Fruit fly (Drosophila melanogaster) whole organism: ENCODE results near the gene Cyfip.
A peak's percentile ranks its signal among the peaks of the same experiment; 100 is the strongest.

Source experiments
- CG8478 ChIP-seq: fragments of >200 bp; optimal IDR thresholded peaks from 2 replicates; lab custom pipeline; 2018; ENCODE audit warnings: inconsistent platforms
- Dll ChIP-seq: fragments of >200 bp; optimal IDR thresholded peaks from 2 replicates; lab custom pipeline; 2017
- EcR ChIP-seq, 2 experiments: fragments of >200 bp; optimal IDR thresholded peaks; 2 replicates each; lab custom pipeline; 2017; ENCODE audit warnings: missing biosample characterization in 2 of 2, missing genetic modification characterization in 2 of 2, missing genetic modification reagents in 2 of 2
- pan ChIP-seq: fragments of >200 bp; optimal IDR thresholded peaks from 2 replicates; lab custom pipeline; 2017
- psq ChIP-seq: fragments of >200 bp; optimal IDR thresholded peaks from 2 replicates; lab custom pipeline; 2017
- usp ChIP-seq: fragments of >200 bp; optimal IDR thresholded peaks from 2 replicates; lab custom pipeline; 2017; ENCODE audit warnings: missing biosample characterization, missing genetic modification characterization, mixed read lengths

Cyfip gene

DNA sequence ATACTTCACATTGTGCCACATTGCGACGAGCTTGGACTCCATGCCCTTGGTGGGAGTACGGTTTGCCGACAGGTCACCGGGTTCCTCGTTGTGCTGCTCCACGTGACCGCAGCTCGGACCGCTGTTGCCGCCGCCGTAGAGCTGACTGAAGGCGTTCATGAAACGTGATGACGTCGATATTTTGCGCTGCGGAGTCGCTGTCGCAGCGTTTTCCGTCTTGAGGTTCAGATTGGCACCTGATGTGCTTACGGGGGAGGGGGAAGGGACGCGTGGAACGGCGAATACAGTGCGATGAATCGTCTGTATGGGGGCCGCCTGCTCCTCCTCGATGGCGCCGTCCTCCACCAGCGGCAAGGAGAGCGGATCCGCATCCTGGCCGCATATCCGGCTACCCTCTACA lies 23.1 kb downstream of the Cyfip start:
- TF ChIP-seq CG8478 (lab: Kevin White, UChicago) (no peak), EcR (GFP tag; optimal IDR thresholded peaks at IDR 0.05; lab: Kevin White, UChicago) (no peak), usp (GFP tag; lab: Kevin White, UChicago) (no peak), psq (no peak)

DNA sequence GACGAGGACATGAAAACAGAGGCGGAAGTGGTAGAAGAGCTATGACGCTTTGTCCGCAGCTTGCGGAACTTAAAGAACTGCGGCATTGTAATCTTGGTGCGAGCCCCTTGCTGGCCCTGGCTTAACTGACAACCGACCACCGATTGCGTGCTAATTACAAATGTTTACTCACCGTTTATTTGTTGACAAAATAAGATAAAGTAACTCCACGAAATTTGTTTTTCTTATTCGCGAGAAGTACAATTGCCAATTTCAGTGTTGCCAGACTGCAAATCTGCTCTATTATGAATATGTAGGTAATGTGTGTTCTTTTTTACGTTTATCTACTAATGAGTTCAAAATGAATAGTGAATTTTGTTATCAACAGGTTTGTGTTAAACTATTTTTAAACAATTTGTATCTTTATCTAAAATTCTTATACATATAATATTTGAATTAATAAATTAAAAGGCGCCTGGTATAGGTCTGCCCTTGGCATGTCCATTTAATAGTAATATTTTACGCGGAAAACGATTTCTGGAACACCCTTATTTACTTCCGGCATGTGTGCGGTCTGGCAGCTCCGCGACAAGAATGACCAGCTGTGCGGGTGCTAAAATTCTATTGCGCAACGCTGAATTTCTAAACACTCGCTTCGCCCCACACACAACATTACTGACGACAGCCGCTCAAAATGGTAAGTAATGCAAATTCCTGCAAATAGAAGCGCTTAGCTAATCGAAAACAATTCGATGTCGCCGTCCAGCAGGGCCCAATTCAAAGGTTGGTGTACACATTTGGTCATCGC lies 23.8 kb downstream of the Cyfip start, which contains the start of the genes Atg4b and Hibch:
Gene Atg4b (minus strand): TSS at position 280 of the 787 bp plus-strand sequence.
Gene Hibch (plus strand): TSS at position 585 of the 787 bp plus-strand sequence.
- TF ChIP-seq CG8478 (lab: Kevin White, UChicago) (peak; percentile 60), Dll (lab: Kevin White, UChicago) (no peak)

DNA sequence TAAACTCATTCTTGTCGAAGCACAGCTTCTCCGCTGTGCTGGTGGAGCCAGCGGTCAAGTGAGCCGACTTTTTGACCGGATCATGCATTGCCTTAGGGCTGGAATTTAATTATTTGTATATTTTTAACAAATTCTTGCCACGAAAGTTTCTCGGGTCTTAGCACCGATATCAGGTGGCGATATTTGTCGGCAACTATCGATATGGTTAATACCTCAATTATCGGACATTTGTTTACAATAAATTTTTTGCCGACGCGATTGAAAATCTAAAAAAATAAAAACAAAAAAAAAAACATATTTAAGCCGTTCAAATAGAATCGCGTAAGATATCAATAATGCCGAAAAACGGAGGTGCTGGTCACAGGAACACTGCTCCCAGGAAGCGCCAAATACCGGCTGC lies 28.4 kb downstream of the Cyfip start, which contains the start of the genes Cog2 and Trax:
Gene Cog2 (minus strand): TSS at position 168 of the 400 bp plus-strand sequence.
Gene Trax (plus strand): TSS at position 203 of the 400 bp plus-strand sequence.
- TF ChIP-seq EcR (GFP tag; optimal IDR thresholded peaks at IDR 0.05; lab: Kevin White, UChicago) (no peak), pan (lab: Kevin White, UChicago) (no peak), Dll (lab: Kevin White, UChicago) (no peak), CG8478 (lab: Kevin White, UChicago) (no peak), usp (GFP tag; lab: Kevin White, UChicago) (no peak), psq (no peak)

DNA sequence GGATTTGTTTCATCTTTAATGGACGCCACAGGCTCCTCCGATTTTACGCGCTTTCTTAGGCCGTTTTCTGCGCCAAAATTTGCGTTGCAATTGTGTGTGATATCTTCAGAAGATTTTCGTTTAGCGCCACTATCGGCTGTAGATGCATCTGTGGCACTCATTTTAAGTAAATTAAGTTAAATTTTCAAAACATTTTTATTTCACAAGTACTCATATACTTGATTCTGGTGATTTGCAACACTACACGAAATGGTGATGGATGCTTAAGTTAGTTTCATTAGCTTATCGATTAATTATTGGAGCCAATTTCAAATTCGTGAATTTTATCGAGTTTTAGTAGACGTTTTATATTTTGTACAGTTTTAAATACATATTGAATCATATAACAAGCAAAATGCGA lies 30.5 kb downstream of the Cyfip start, which contains the start of gene CG6171:
Gene CG6171 (minus strand): TSS at position 250 of the 400 bp plus-strand sequence.
- no peak for TF ChIP-seq pan (lab: Kevin White, UChicago)
- no peak for TF ChIP-seq psq
- no peak for TF ChIP-seq Dll (lab: Kevin White, UChicago)
- no peak for TF ChIP-seq usp (GFP tag; lab: Kevin White, UChicago)
- no peak for TF ChIP-seq EcR (GFP tag; optimal IDR thresholded peaks at IDR 0.05; lab: Kevin White, UChicago)
- no peak for TF ChIP-seq CG8478 (lab: Kevin White, UChicago)

DNA sequence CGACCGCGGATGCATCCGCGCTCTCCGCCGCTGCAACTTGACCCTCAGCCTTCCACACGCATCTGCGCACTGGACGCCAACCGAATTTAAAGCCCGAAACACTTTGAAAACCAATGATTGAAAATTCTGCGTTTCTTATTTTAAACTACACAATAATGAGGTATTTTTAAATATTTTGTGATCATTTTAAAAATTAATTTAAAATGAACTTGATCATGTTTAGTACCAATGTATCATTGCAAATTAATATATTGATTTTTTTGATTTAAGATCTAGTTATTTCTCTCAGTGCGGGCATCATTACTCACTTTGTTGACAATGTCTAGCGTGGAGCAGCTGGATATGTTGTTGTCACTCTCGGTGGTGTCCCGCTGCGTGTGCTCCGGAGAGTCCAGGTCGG lies 33.8 kb downstream of the Cyfip start:
- TF ChIP-seq pan (lab: Kevin White, UChicago) (no peak), usp (GFP tag; lab: Kevin White, UChicago) (no peak), CG8478 (lab: Kevin White, UChicago) (no peak), psq (no peak), EcR (GFP tag; optimal IDR thresholded peaks at IDR 0.05; lab: Kevin White, UChicago) (no peak), Dll (lab: Kevin White, UChicago) (no peak)

DNA sequence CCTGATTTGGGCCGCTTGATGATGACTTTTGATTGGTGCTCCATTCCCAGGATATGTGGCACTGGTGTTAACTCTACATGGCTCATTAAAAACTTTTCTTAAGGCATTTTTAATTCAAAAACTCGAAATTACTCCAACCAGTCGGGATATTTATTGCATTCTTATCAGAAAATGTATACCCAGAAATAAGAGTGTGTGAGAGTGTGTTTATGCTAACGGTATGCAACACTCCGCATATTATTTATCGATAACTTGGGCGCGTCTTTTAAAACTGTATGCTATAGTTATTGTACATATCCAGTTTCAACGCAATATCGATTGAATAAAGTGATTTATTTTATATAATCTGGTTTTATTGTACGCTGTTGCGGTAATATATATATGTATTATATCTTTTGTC lies 34.4 kb downstream of the Cyfip start, which contains the start of gene CG34404:
Gene CG34404 (minus strand): TSS at position 189 of the 400 bp plus-strand sequence.
- TF ChIP-seq usp (GFP tag; lab: Kevin White, UChicago), result no peak
- TF ChIP-seq pan (lab: Kevin White, UChicago), result no peak
- TF ChIP-seq Dll (lab: Kevin White, UChicago), result no peak
- no peak for TF ChIP-seq EcR (GFP tag; optimal IDR thresholded peaks at IDR 0.05; lab: Kevin White, UChicago)
- TF ChIP-seq CG8478 (lab: Kevin White, UChicago), result no peak
- no peak for TF ChIP-seq psq

DNA sequence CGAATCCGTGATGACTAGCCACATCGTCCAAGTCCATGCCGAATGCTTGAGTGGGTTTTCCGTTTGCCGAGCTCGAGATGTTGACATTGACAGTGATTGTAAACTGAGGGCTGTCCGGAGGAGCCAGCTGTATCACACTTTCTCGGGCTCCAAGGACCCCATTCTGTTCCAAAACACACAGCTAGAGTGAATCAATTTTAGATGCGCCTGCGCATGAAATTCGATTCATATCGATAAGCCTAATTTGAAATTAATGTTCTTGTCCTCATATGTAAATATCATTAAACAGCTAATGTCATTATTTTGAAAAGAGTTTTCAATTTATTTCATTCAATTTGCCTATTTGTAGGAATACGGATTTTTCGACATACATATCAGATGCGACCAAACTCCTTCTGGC lies 36.7 kb downstream of the Cyfip start, which contains the start of gene CG14868:
Gene CG14868 (minus strand): TSS at position 204 of the 400 bp plus-strand sequence.
- TF ChIP-seq EcR (GFP tag; optimal IDR thresholded peaks at IDR 0.05; lab: Kevin White, UChicago), result no peak
- no peak for TF ChIP-seq Dll (lab: Kevin White, UChicago)
- no peak for TF ChIP-seq CG8478 (lab: Kevin White, UChicago)
- TF ChIP-seq pan (lab: Kevin White, UChicago), result no peak
- TF ChIP-seq usp (GFP tag; lab: Kevin White, UChicago), result no peak
- TF ChIP-seq psq, result no peak

DNA sequence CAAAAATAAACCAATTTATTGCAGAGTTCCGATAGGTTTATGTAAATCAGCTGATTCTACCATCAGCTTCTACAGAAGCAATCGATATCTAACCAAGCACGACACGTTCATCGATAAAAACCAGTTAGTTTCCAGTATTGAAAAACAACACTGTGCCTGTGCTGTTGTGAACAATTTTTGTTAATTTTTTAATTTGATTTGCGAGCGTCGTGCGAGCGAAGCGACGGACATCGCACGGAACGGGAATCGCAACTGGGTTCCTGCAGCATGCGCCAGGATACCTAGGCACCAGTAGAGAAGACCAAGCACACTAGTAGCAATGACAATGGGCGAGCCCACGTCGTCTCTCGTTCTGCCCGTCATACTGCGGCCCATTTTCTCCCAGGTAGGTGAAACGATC lies 38.8 kb downstream of the Cyfip start, which contains the start of the genes Ccm3 and CG6136:
Gene Ccm3 (plus strand): TSS at position 125 of the 400 bp plus-strand sequence.
Gene CG6136 (minus strand): TSS at position 380 of the 400 bp plus-strand sequence.
- TF ChIP-seq CG8478 (lab: Kevin White, UChicago) (no peak), EcR (GFP tag; optimal IDR thresholded peaks at IDR 0.05; lab: Kevin White, UChicago) (no peak), pan (lab: Kevin White, UChicago) (no peak), Dll (lab: Kevin White, UChicago) (no peak), usp (GFP tag; lab: Kevin White, UChicago) (no peak), psq (no peak)

DNA sequence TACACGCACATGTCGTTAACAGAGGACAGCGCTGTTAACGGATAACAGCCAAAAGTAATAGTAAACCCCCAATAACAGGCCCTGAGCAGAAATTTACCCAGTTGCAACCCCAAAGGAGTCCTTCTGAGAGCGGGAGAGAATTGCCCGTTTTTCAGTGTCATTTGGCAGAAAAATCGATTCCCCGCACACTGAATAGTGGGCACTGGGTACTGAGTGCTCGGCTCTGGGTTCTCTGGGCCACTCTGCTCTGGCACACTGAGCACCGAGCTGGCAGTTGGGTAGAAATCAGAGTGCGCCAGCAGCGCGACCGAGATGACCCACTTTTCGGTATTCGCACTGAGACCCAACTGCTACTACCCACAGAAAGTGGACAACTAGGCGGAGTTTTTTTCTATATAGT lies 41.3 kb downstream of the Cyfip start, which contains the start of gene Rbp:
Gene Rbp (plus strand): TSS at position 239 of the 400 bp plus-strand sequence.
- TF ChIP-seq EcR (GFP tag; optimal IDR thresholded peaks at IDR 0.05; lab: Kevin White, UChicago) (no peak), psq (no peak), usp (GFP tag; lab: Kevin White, UChicago) (no peak), Dll (lab: Kevin White, UChicago) (no peak)

DNA sequence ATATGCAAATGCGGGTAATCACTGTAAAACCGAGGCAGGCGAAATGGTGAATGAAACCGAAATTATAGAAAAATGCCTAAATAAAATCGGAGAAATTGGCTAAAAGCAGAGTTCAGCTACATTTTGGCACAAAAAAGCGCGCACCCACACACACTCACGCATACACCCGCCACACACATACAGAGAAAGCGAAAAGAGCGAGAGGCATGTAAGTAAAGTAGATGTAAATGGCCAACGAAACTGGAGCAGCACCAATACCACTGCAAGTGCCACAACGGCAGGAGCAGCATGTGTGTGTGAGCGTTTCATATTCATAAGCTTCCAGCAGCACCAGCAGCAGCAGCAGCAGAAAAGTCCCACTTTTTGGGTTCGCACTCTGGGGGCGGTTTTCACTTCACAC lies 42.4 kb downstream of the Cyfip start:
- TF ChIP-seq psq (no peak), pan (lab: Kevin White, UChicago) (no peak), CG8478 (lab: Kevin White, UChicago) (no peak), Dll (lab: Kevin White, UChicago) (no peak), usp (GFP tag; lab: Kevin White, UChicago) (no peak), EcR (GFP tag; optimal IDR thresholded peaks at IDR 0.05; lab: Kevin White, UChicago) (no peak)

DNA sequence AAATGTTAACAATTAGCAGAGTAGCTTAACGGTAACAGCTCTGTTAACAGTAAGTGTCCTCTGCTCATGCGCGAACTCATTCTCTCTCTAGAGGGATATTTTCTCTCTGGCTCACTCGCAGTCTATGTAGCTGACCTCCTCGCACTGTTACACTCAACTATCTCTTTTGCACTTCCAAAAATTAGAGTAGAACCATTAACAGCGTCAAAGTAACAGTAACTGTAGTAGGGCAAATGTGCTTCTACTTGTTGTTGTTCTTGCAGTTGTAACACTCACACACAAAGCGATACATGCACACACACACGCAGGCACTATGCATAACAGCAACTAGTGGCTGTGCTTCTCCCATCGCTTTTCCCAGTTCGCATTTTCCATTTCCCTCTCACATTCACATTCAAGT lies 46.0 kb downstream of the Cyfip start:
- TF ChIP-seq CG8478 (lab: Kevin White, UChicago) (no peak), usp (GFP tag; lab: Kevin White, UChicago) (no peak), Dll (lab: Kevin White, UChicago) (no peak), EcR (GFP tag; optimal IDR thresholded peaks at IDR 0.05; lab: Kevin White, UChicago) (no peak), psq (no peak), pan (lab: Kevin White, UChicago) (no peak)
